Worm (Caenorhabditis elegans): ENCODE measurements around the gene F10C2.4.

The F10C2.4 gene

DNA sequence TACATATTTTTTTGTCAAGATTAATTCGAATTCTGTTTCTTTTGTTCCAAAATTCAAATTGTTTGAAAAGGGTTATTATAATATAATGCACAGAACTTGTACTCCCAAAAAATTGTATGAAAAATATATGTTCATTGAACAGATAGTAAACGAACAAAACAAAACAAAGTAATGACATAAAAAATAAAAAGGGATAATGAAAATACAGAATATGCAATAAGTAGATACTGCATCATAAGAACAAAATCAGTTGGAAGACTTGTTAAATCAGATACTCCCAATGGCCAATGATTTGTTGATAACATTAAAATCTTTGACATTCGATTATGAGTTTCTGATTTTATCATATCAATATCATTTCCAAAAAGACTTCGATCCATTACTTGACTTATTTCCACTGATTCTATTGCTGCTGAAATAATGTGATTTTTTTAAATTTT, 36.8 kb upstream of the F10C2.4 start (continued):
- TF ChIP-seq egl-44 (GFP tag; IDR thresholded peaks at IDR 0.05) = no peak
- TF ChIP-seq attf-6 (GFP tag; IDR thresholded peaks at IDR 0.05) = 0 out of 2 replicates have a peak, but pooled peaks have one; percentile 26

DNA sequence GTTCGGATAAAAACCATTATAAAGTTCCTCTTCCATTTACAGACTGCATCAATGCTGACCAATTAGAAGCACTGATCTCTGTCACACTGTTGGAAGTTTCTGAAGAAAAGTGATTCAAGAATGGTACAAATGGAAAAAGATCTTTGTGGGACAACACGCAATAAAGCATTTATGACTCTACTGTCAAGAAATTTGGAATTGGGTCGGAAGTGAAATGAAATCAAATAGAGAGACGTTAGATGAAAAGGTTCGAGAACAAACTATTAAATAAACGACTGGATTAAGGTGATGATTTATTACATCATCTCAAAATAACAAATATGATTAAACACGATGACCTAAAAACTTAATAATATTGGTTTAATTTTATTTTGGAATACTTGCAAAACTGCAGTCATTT, 34.9 kb upstream of the F10C2.4 start, which contains the start of gene F57F5.3:
F57F5.3 (minus strand) TSS at position 101 of the 400 bp plus-strand sequence.
- TF ChIP-seq lin-54 (GFP tag; optimal IDR thresholded peaks at IDR 0.05) = no peak
- TF ChIP-seq F49E8.2 (tag; optimal IDR thresholded peaks at IDR 0.05; ENCODE audit: insufficient read depth) = no peak
- TF ChIP-seq nfya-1 (tag; optimal IDR thresholded peaks at IDR 0.05; ENCODE audit: borderline replicate concordance, insufficient read depth) = no peak
- no peak for TF ChIP-seq cebp-2 (GFP tag; IDR thresholded peaks at IDR 0.05)
- no peak for TF ChIP-seq lsl-1 (GFP tag; optimal IDR thresholded peaks at IDR 0.05)
- TF ChIP-seq K12H6.12 (tag; optimal IDR thresholded peaks at IDR 0.05) = no peak
- no peak for TF ChIP-seq B0019.2 (GFP tag; conservative IDR thresholded peaks at IDR 0.05)
- TF ChIP-seq pha-4 (tag; optimal IDR thresholded peaks at IDR 0.05) = no peak
- no peak for TF ChIP-seq hrde-1 (tag; optimal IDR thresholded peaks at IDR 0.05; ENCODE audit: borderline replicate concordance)
- TF ChIP-seq F37B4.10 (GFP tag; IDR thresholded peaks at IDR 0.05) = no peak
- TF ChIP-seq repo-1 (tag; optimal IDR thresholded peaks at IDR 0.05) = no peak
- no peak for TF ChIP-seq T26A5.8 (tag; optimal IDR thresholded peaks at IDR 0.05)
- no peak for TF ChIP-seq madf-10 (tag; optimal IDR thresholded peaks at IDR 0.05)
- TF ChIP-seq T07F8.4 (tag; optimal IDR thresholded peaks at IDR 0.05) = no peak
- TF ChIP-seq hsf-1 (GFP tag; IDR thresholded peaks at IDR 0.05) = no peak
- no peak for TF ChIP-seq let-526 (GFP tag; IDR thresholded peaks at IDR 0.05)
- no peak for TF ChIP-seq F39B2.1 (GFP tag; IDR thresholded peaks at IDR 0.05)
- no peak for TF ChIP-seq ztf-18 (tag; optimal IDR thresholded peaks at IDR 0.05)
- TF ChIP-seq cebp-1 (GFP tag; IDR thresholded peaks at IDR 0.05) = no peak
- TF ChIP-seq cebp-1 (tag; optimal IDR thresholded peaks at IDR 0.05) = no peak

DNA sequence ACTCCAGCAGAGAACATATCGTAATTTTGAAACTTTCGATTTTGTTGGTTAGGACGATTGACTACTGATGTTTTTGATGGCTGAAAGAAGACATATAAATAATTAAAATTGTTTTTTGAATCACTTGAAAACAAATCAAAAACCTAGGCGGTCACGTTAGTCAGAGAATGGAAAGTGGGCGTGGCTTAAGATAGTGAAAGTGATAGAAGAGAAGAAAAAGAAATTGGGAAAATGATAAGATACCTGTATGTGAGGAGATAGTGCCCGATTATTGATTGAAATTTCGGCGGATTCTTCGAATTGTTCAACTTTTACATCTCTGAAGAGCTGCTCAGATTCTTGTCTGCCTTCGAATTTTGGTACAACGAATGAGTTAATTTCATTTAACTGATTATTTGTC, 29.7 kb upstream of the F10C2.4 start:
- TF ChIP-seq snpc-3.4 (tag; optimal IDR thresholded peaks at IDR 0.05) (no peak), B0261.1 (tag; optimal IDR thresholded peaks at IDR 0.05) (no peak), Y56A3A.18 (GFP tag; IDR thresholded peaks at IDR 0.05) (no peak), F49E8.2 (tag; optimal IDR thresholded peaks at IDR 0.05; ENCODE audit: insufficient read depth) (no peak), let-526 (GFP tag; IDR thresholded peaks at IDR 0.05) (no peak), pha-4 (tag; optimal IDR thresholded peaks at IDR 0.05) (no peak), lin-35 (GFP tag; optimal IDR thresholded peaks at IDR 0.05) (no peak), efl-1 (GFP tag; optimal IDR thresholded peaks at IDR 0.05) (no peak), attf-3 (GFP tag; conservative IDR thresholded peaks at IDR 0.05) (no peak), lin-40 (tag; optimal IDR thresholded peaks at IDR 0.05) (no peak), rec-8 (tag; optimal IDR thresholded peaks at IDR 0.05) (no peak), ccch-3 (GFP tag; optimal IDR thresholded peaks at IDR 0.05) (no peak), F22D6.2 (tag; optimal IDR thresholded peaks at IDR 0.05) (no peak), snpc-4 (GFP tag; optimal IDR thresholded peaks at IDR 0.05) (no peak), snpc-4 (tag; optimal IDR thresholded peaks at IDR 0.05) (no peak)

DNA sequence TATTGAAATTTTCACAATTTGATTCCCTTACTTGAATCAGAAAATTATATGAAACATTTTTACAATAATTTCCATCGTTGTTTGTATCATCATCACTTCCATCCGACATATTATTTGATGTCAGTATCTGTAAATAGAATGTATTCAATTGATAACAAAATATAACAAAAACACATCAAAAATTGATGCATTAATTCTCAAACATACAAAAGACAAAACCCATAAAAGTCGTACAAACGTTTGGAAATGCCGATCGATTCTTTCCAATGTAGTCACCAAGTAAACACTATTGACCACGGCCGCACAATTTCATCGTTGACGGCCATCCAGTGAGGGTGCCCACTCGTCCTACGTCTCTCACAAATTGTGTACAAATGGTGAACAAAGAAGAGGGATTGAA, 28.1 kb upstream of the F10C2.4 start, which contains the start of gene add-2:
add-2 (minus strand) TSS at position 109 of the 400 bp plus-strand sequence.
- TF ChIP-seq athp-1 (tag; optimal IDR thresholded peaks at IDR 0.05) (no peak), nhr-80 (tag; optimal IDR thresholded peaks at IDR 0.05) (peak; percentile 21), attf-5 (GFP tag; optimal IDR thresholded peaks at IDR 0.05) (no peak)

Measured in whole organism, young adult.